Worm (Caenorhabditis elegans) whole organism, late embryonic: ENCODE measurements around the gene K07E3.1.

ENCODE experiments used
- C38D4.7 ChIP-seq: fragments of 200-800 bp; sonication (Bioruptor generic); optimal IDR thresholded peaks from 2 replicates; lab custom pipeline; 2018; ENCODE audit warnings: mild to moderate bottlenecking, missing genetic modification characterization, moderate library complexity, missing compliant biosample characterization
- ceh-2 ChIP-seq: sonication (generic microtip); optimal IDR thresholded peaks from 2 replicates; lab custom pipeline; 2016; ENCODE audit warnings: missing genotype, missing genetic modification characterization, missing compliant biosample characterization
- ceh-9 ChIP-seq: sonication (generic microtip); optimal IDR thresholded peaks from 2 replicates; lab custom pipeline; 2016; ENCODE audit warnings: mild to moderate bottlenecking, missing genetic modification characterization, inconsistent platforms, missing compliant biosample characterization
- elt-2 ChIP-seq: sonication (generic microtip); optimal IDR thresholded peaks from 2 replicates; lab custom pipeline; 2016; ENCODE audit warnings: missing genetic modification reagents, missing genetic modification characterization, missing compliant biosample characterization
- syd-9 ChIP-seq: sonication (generic microtip); optimal IDR thresholded peaks from 2 replicates; lab custom pipeline; 2016; ENCODE audit warnings: mild to moderate bottlenecking, missing genetic modification characterization, moderate library complexity, missing compliant biosample characterization

DNA sequence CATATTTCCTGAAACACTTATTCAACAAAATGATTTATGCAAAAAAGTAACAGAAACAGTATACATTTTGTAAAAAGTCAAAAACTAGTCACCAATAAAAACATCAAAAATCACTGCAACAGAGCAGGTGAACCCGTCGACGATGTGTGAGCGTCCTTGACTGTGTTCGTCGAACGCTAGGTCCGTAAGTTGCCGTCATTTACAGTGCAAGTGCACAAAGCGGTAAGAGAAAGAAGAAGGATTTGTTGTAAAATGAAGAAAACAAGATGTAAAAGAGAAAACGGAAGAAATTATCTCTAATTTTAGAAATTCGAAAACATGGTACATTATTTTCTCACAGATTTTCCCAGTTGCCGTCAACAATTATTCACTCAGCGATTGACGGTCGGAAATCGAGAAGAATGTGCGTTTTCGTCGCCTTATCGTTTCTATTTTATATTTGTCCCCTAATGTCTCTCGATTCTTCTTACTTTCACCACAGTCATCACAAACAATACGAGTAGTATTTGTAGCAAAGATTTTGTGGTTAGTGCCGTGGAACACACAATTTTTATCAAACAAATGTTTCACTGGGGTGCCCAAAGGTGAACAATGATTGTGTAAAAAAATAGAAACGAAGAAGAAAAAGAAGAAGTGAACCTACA, 20.9 kb upstream of the K07E3.1 start:
- TF ChIP-seq ceh-2 (tag; lab: Kevin White, UChicago) (no peak), elt-2 (tag; lab: Kevin White, UChicago) (no peak), ceh-9 (tag; lab: Kevin White, UChicago) (no peak), syd-9 (tag; lab: Kevin White, UChicago) (no peak), C38D4.7 (GFP tag; lab: Kevin White, UChicago) (no peak)
